Fruit fly (Drosophila melanogaster) whole organism, embryonic: ENCODE data around the gene Crtc.

Source experiments
- Adf1 ChIP-seq: fragments of 200-800 bp; sonication (Bioruptor generic); IDR thresholded peaks from 2 replicates; pipeline ENCODE4 v1.3.6; 2022; ENCODE audit warnings: missing biosample characterization, missing genetic modification characterization
- Bteb2 ChIP-seq: fragments of 200-800 bp; sonication (Bioruptor generic); optimal IDR thresholded peaks from 2 replicates; lab custom pipeline; 2016; ENCODE audit warnings: missing biosample characterization, missing genetic modification characterization
- CG10321 ChIP-seq: fragments of 200-800 bp; sonication (Bioruptor generic); IDR thresholded peaks from 2 replicates; pipeline ENCODE4 v1.3.6; 2022; ENCODE audit warnings: missing biosample characterization, missing genetic modification characterization
- CG10462 ChIP-seq: fragments of 200-800 bp; sonication (Bioruptor generic); optimal IDR thresholded peaks from 2 replicates; lab custom pipeline; 2016; ENCODE audit warnings: missing biosample characterization, missing genetic modification characterization
- CG14667 ChIP-seq: fragments of 200-800 bp; sonication (Bioruptor generic); IDR thresholded peaks from 2 replicates; pipeline ENCODE4 v1.3.6; 2022; ENCODE audit warnings: missing biosample characterization, missing genetic modification characterization
- CG15073 ChIP-seq: fragments of 200-800 bp; sonication (Bioruptor generic); optimal IDR thresholded peaks from 2 replicates; lab custom pipeline; 2016; ENCODE audit warnings: missing biosample characterization, missing genetic modification characterization
- CG1529 ChIP-seq: fragments of 200-800 bp; sonication (Bioruptor generic); optimal IDR thresholded peaks from 3 replicates; lab custom pipeline; 2018; ENCODE audit warnings: missing biosample characterization, missing genetic modification characterization
- CG2678 ChIP-seq: fragments of 200-800 bp; sonication (Bioruptor generic); optimal IDR thresholded peaks from 3 replicates; lab custom pipeline; 2019; ENCODE audit warnings: missing biosample characterization, mild to moderate bottlenecking, missing genetic modification characterization, moderate library complexity
- CG2712 ChIP-seq: fragments of 200-800 bp; optimal IDR thresholded peaks from 3 replicates; lab custom pipeline; 2019; ENCODE audit warnings: missing biosample characterization, mild to moderate bottlenecking, missing genetic modification characterization, moderate library complexity
- CG31441 ChIP-seq: fragments of 200-800 bp; sonication (Bioruptor generic); IDR thresholded peaks from 2 replicates; pipeline ENCODE4 v1.3.6; 2022; ENCODE audit warnings: missing biosample characterization, missing genetic modification characterization
- CG32767 ChIP-seq: fragments of 200-800 bp; sonication (Bioruptor generic); IDR thresholded peaks from 2 replicates; pipeline ENCODE4 v1.3.6; 2022; ENCODE audit warnings: missing biosample characterization, missing genetic modification characterization
- CG4328 ChIP-seq: fragments of 200-800 bp; sonication (Bioruptor generic); optimal IDR thresholded peaks from 3 replicates; lab custom pipeline; 2017; ENCODE audit warnings: missing biosample characterization, missing genetic modification reagents, missing genetic modification characterization
- CG4617 ChIP-seq: fragments of 200-800 bp; sonication (Bioruptor generic); optimal IDR thresholded peaks from 3 replicates; lab custom pipeline; 2016; ENCODE audit warnings: missing biosample characterization, missing genetic modification characterization, borderline replicate concordance
- CG6683 ChIP-seq: fragments of 200-800 bp; sonication (Bioruptor generic); optimal IDR thresholded peaks from 2 replicates; lab custom pipeline; 2017; ENCODE audit warnings: missing biosample characterization, mild to moderate bottlenecking, missing genetic modification characterization, missing genetic modification reagents
- CG6689 ChIP-seq: fragments of 200-800 bp; sonication (Bioruptor generic); IDR thresholded peaks from 2 replicates; pipeline ENCODE4 v1.3.6; 2022; ENCODE audit warnings: missing biosample characterization, missing genetic modification characterization
- CG6854 ChIP-seq: fragments of 200-800 bp; sonication (Bioruptor generic); optimal IDR thresholded peaks from 3 replicates; lab custom pipeline; 2017; ENCODE audit warnings: missing biosample characterization, mild to moderate bottlenecking, missing genetic modification characterization
- CG7357 ChIP-seq: fragments of 200-800 bp; sonication (Bioruptor generic); IDR thresholded peaks from 3 replicates; pipeline ENCODE4 v1.3.6; 2022; ENCODE audit warnings: missing biosample characterization, missing genetic modification characterization
- CG9797 ChIP-seq: fragments of 200-800 bp; sonication (Bioruptor generic); optimal IDR thresholded peaks from 3 replicates; lab custom pipeline; 2018; ENCODE audit warnings: missing biosample characterization, mild to moderate bottlenecking, missing genetic modification characterization
- Dfd ChIP-seq, 2 experiments: fragments of >200 bp; optimal IDR thresholded peaks; 2 replicates each; lab custom pipeline; 2017; ENCODE audit warnings: missing biosample characterization in 2 of 2, missing genetic modification characterization in 2 of 2
- Doc2 ChIP-seq: fragments of 200-800 bp; sonication (Bioruptor generic); IDR thresholded peaks from 2 replicates; pipeline ENCODE4 v1.3.6; 2022; ENCODE audit warnings: missing biosample characterization, missing genetic modification characterization
- Dp ChIP-seq: fragments of 200-800 bp; sonication (Bioruptor generic); optimal IDR thresholded peaks from 2 replicates; lab custom pipeline; 2018; ENCODE audit warnings: missing biosample characterization, mild to moderate bottlenecking, missing genetic modification characterization, moderate library complexity
- ERR ChIP-seq: fragments of 200-800 bp; sonication (Bioruptor generic); optimal IDR thresholded peaks from 2 replicates; lab custom pipeline; 2016; ENCODE audit warnings: missing biosample characterization, missing genetic modification characterization
- H15 ChIP-seq: fragments of 200-800 bp; sonication (Bioruptor generic); IDR thresholded peaks from 3 replicates; pipeline ENCODE4 v1.3.6; 2022; ENCODE audit warnings: missing biosample characterization, missing genetic modification characterization
- HHEX ChIP-seq: fragments of 200-800 bp; sonication (Bioruptor generic); optimal IDR thresholded peaks from 3 replicates; lab custom pipeline; 2017; ENCODE audit warnings: missing biosample characterization, mild to moderate bottlenecking, missing genetic modification characterization, missing genetic modification reagents
- Hey ChIP-seq: fragments of 200-800 bp; sonication (Bioruptor generic); optimal IDR thresholded peaks from 3 replicates; lab custom pipeline; 2018; ENCODE audit warnings: missing biosample characterization, mild to moderate bottlenecking, missing genetic modification characterization
- Max ChIP-seq: fragments of 200-800 bp; sonication (Bioruptor generic); optimal IDR thresholded peaks from 2 replicates; lab custom pipeline; 2016; ENCODE audit warnings: missing biosample characterization, mild to moderate bottlenecking, missing genetic modification characterization
- Mrtf ChIP-seq: fragments of 200-800 bp; sonication (Bioruptor generic); IDR thresholded peaks from 3 replicates; pipeline ENCODE4 v1.3.6; 2022; ENCODE audit warnings: missing biosample characterization, missing genetic modification characterization
- NfI ChIP-seq: fragments of 200-800 bp; sonication (Bioruptor generic); optimal IDR thresholded peaks from 3 replicates; lab custom pipeline; 2018; ENCODE audit warnings: missing biosample characterization, mild to moderate bottlenecking, missing genetic modification characterization, moderate library complexity
- Side ChIP-seq: fragments of 200-800 bp; sonication (Bioruptor generic); optimal IDR thresholded peaks from 2 replicates; lab custom pipeline; 2016; ENCODE audit warnings: missing biosample characterization, missing genetic modification characterization
- Sin3A ChIP-seq: fragments of >200 bp; optimal IDR thresholded peaks from 2 replicates; lab custom pipeline; 2018
- Sox100B ChIP-seq: fragments of 200-800 bp; sonication (Bioruptor generic); optimal IDR thresholded peaks from 3 replicates; lab custom pipeline; 2018; ENCODE audit warnings: missing biosample characterization, mild to moderate bottlenecking, missing genetic modification characterization
- Usf ChIP-seq: fragments of 200-800 bp; sonication (Bioruptor generic); optimal IDR thresholded peaks from 2 replicates; lab custom pipeline; 2017; ENCODE audit warnings: missing genotype, missing biosample characterization, missing genetic modification characterization
- croc ChIP-seq: fragments of 200-800 bp; sonication (Bioruptor generic); conservative IDR thresholded peaks from 3 replicates; pipeline ENCODE4 v1.3.6; 2022; ENCODE audit warnings: missing biosample characterization, missing genetic modification characterization
- ewg ChIP-seq: fragments of 200-800 bp; sonication (Bioruptor generic); optimal IDR thresholded peaks from 3 replicates; lab custom pipeline; 2017; ENCODE audit warnings: mild to moderate bottlenecking, missing biosample characterization, missing genetic modification reagents, missing genetic modification characterization
- fru ChIP-seq: fragments of >200 bp; optimal IDR thresholded peaks from 2 replicates; lab custom pipeline; 2017
- gcm ChIP-seq: fragments of 200-800 bp; sonication (Bioruptor generic); optimal IDR thresholded peaks from 2 replicates; lab custom pipeline; 2019; ENCODE audit warnings: missing biosample characterization, mild to moderate bottlenecking, missing genetic modification characterization, moderate library complexity
- gfzf ChIP-seq: fragments of 200-800 bp; sonication (Bioruptor generic); optimal IDR thresholded peaks from 2 replicates; lab custom pipeline; 2016; ENCODE audit warnings: missing biosample characterization, mild to moderate bottlenecking, missing genetic modification characterization, moderate library complexity
- grau ChIP-seq: fragments of 200-800 bp; optimal IDR thresholded peaks from 3 replicates; lab custom pipeline; 2019; ENCODE audit warnings: missing biosample characterization, mild to moderate bottlenecking, missing genetic modification characterization, moderate library complexity
- gro ChIP-seq: fragments of 200-800 bp; sonication (Bioruptor generic); optimal IDR thresholded peaks from 2 replicates; lab custom pipeline; 2016; ENCODE audit warnings: missing biosample characterization, missing genetic modification characterization
- gt ChIP-seq: fragments of 200-800 bp; sonication (Bioruptor generic); IDR thresholded peaks from 2 replicates; pipeline ENCODE4 v1.3.6; 2022; ENCODE audit warnings: missing biosample characterization, missing genetic modification characterization
- ham ChIP-seq: fragments of 200-800 bp; sonication (Bioruptor generic); IDR thresholded peaks from 2 replicates; pipeline ENCODE4 v1.3.6; 2022; ENCODE audit warnings: missing biosample characterization, missing genetic modification characterization
- oc ChIP-seq: fragments of 200-800 bp; sonication (Bioruptor generic); optimal IDR thresholded peaks from 2 replicates; lab custom pipeline; 2018; ENCODE audit warnings: missing biosample characterization, mild to moderate bottlenecking, missing genetic modification characterization, moderate library complexity
- pb ChIP-seq: fragments of 200-800 bp; sonication (Bioruptor generic); optimal IDR thresholded peaks from 3 replicates; lab custom pipeline; 2016; ENCODE audit warnings: missing biosample characterization, missing genetic modification characterization
- pita ChIP-seq: fragments of 200-800 bp; sonication (Bioruptor generic); optimal IDR thresholded peaks from 2 replicates; lab custom pipeline; 2017; ENCODE audit warnings: missing biosample characterization, mild to moderate bottlenecking, missing genetic modification characterization
- schlank ChIP-seq: fragments of 200-800 bp; sonication (Bioruptor generic); optimal IDR thresholded peaks from 2 replicates; lab custom pipeline; 2018; ENCODE audit warnings: missing biosample characterization, mild to moderate bottlenecking, missing genetic modification characterization
- shn ChIP-seq: fragments of 200-800 bp; sonication (Bioruptor generic); optimal IDR thresholded peaks from 3 replicates; lab custom pipeline; 2016; ENCODE audit warnings: missing biosample characterization, missing genetic modification characterization
- tio ChIP-seq: fragments of 200-800 bp; sonication (Bioruptor generic); optimal IDR thresholded peaks from 2 replicates; lab custom pipeline; 2017; ENCODE audit warnings: missing biosample characterization, missing genetic modification characterization, inconsistent platforms
- toy ChIP-seq: fragments of 200-800 bp; sonication (Bioruptor generic); IDR thresholded peaks from 2 replicates; pipeline ENCODE4 v1.3.6; 2022; ENCODE audit warnings: missing biosample characterization, missing genetic modification characterization
- trh ChIP-seq: fragments of 200-800 bp; sonication (Bioruptor generic); optimal IDR thresholded peaks from 2 replicates; lab custom pipeline; 2016; ENCODE audit warnings: missing biosample characterization, missing genetic modification characterization
- zfh2 ChIP-seq: fragments of 200-800 bp; sonication (Bioruptor generic); optimal IDR thresholded peaks from 2 replicates; lab custom pipeline; 2016; ENCODE audit warnings: missing biosample characterization, missing genetic modification characterization

Gene Crtc

DNA sequence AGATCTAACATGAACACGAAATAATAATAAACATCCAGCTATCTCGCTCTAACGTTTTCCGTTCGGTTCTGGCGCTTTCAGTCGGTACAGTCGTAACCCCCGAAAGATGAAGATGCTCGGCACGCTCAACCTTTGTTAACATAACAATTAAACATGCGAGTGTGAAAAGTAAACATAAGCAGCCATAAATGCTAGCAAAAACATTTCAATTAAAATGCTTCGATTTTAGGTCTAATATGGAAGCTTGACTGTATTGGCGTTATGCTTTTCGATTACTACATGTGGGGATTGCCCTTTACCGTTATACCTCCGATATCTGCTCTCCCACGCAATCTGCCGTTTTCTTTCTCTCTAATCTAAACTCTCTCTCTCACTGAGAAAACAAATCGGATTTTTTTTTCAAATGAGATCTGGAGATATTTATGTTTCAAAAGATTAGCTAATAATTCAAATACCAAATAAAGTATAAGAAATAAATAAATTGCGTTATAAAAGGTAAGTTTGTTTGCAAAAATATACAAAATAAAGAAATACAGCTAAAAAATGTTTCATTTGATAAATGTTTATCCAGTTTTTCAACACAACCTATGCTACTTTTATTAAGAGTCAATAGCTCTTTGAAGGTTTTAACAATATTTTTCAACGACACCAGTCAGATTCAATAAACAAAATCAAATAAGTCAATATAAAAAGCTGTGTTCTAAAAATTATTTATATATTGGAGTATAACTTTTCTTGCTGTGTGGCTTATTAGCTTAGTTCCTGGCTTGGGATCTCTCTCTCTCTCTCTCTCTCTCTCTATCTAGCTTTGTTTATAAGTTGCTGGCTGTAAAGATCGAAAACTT is 10.4 kb downstream of the Crtc start (continued):
- peak; percentile 98 for TF ChIP-seq grau (tag; lab: Kevin White, UChicago)
- no peak for TF ChIP-seq pita
- no peak for TF ChIP-seq Dfd (GFP tag; optimal IDR thresholded peaks at IDR 0.05; lab: Kevin White, UChicago)
- TF ChIP-seq Adf1 (GFP tag; lab: Robert Waterston, UW): peak; percentile 74
- TF ChIP-seq oc (tag; lab: Kevin White, UChicago): peak; percentile 87
- peak; percentile 97 for TF ChIP-seq zfh2
- TF ChIP-seq CG6854 (GFP tag; lab: Kevin White, UChicago): peak; percentile 72
- TF ChIP-seq Dp (GFP tag; lab: Kevin White, UChicago): no peak
- TF ChIP-seq croc (GFP tag; lab: Robert Waterston, UW): peak; percentile 62; the same call in 2 of the 3 replicates
- peak; percentile 72 for TF ChIP-seq CG32767
- peak; percentile 78; the same call in 1 of the 2 replicates for TF ChIP-seq Doc2
- TF ChIP-seq tio: peak; percentile 70
- peak; percentile 90 for TF ChIP-seq CG6689 (GFP tag; lab: Robert Waterston, UW)
- TF ChIP-seq CG6683 (GFP tag; lab: Kevin White, UChicago): peak; percentile 73
- peak; percentile 91 for TF ChIP-seq H15 (GFP tag; lab: Robert Waterston, UW)
- peak; percentile 74; the same call in 1 of the 2 replicates for TF ChIP-seq ham
- peak; percentile 62 for TF ChIP-seq Max (GFP tag; lab: Kevin White, UChicago)
- TF ChIP-seq CG4328: no peak
- peak; percentile 75 for TF ChIP-seq CG7357
- peak; percentile 92 for TF ChIP-seq ERR (GFP tag; lab: Kevin White, UChicago)
- no peak for TF ChIP-seq fru (lab: Kevin White, UChicago)
- TF ChIP-seq shn (GFP tag; lab: Kevin White, UChicago): peak; percentile 95
- peak; percentile 88 for TF ChIP-seq HHEX (GFP tag; lab: Kevin White, UChicago)
- peak; percentile 69; the same call in 1 of the 2 replicates for TF ChIP-seq gt
- TF ChIP-seq Mrtf (GFP tag; lab: Robert Waterston, UW): peak; percentile 91
- peak; percentile 66; the same call in 1 of the 2 replicates for TF ChIP-seq CG10321 (GFP tag; lab: Robert Waterston, UW)
- TF ChIP-seq CG1529 (GFP tag; lab: Kevin White, UChicago): peak; percentile 73
- peak; percentile 88 for TF ChIP-seq CG2678 (tag; lab: Kevin White, UChicago)
- TF ChIP-seq toy (GFP tag; lab: Robert Waterston, UW): peak; percentile 85
- no peak for TF ChIP-seq CG15073 (GFP tag; lab: Kevin White, UChicago)
- peak; percentile 91 for TF ChIP-seq CG14667 (GFP tag; lab: Robert Waterston, UW)
- TF ChIP-seq CG9797: no peak
- peak; percentile 81 for TF ChIP-seq CG4617 (GFP tag; lab: Kevin White, UChicago)
- peak; percentile 42 for TF ChIP-seq Sox100B (GFP tag; lab: Kevin White, UChicago)
- TF ChIP-seq CG31441 (GFP tag; lab: Robert Waterston, UW): peak; percentile 71
- TF ChIP-seq trh (GFP tag; lab: Kevin White, UChicago): peak; percentile 59
- TF ChIP-seq gcm (GFP tag; lab: Kevin White, UChicago): peak; percentile 60
- TF ChIP-seq gfzf (GFP tag; lab: Kevin White, UChicago): no peak
- peak; percentile 68 for TF ChIP-seq ewg (GFP tag; lab: Kevin White, UChicago)
- peak; percentile 81 for TF ChIP-seq CG2712
- peak; percentile 68 for TF ChIP-seq CG10462 (GFP tag; lab: Kevin White, UChicago)
- TF ChIP-seq Usf (GFP tag; lab: Kevin White, UChicago): peak; percentile 45
- TF ChIP-seq Side (GFP tag; lab: Kevin White, UChicago): peak; percentile 90
- no peak for TF ChIP-seq Sin3A (lab: Kevin White, UChicago)
- peak; percentile 90 for TF ChIP-seq NfI (GFP tag; lab: Kevin White, UChicago)
- TF ChIP-seq Hey (tag; lab: Kevin White, UChicago): peak; percentile 57
- peak; percentile 84 for TF ChIP-seq pb (GFP tag; lab: Kevin White, UChicago)
- TF ChIP-seq Bteb2 (GFP tag; lab: Kevin White, UChicago): peak; percentile 83
- TF ChIP-seq gro (GFP tag; lab: Kevin White, UChicago): peak; percentile 96
- peak; percentile 92 for TF ChIP-seq schlank (tag; lab: Kevin White, UChicago)
